Worm (Caenorhabditis elegans): ENCODE data around the gene T25B2.3.

T25B2.3 gene

DNA sequence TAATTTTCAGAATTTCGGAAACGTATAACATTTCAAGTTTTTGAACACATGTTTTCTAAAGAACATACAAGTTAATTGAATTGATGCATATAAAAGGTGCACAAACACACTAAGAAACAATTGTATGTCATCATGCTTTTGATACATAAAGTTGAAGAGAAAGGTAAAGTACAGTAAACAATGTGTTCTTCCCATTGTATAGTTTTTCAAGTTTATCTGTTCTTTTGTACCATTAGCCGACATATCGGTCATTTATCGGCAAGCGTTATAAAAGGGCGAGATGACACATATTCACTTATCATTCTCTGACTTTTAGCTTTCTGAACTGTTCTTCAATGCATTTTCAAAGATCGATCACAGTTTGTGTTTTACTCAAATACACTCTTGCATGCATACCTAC lies 14.0 kb downstream of the T25B2.3 start, which contains the start of gene T13C5.9:
TSS of gene T13C5.9 (plus strand) at position 301 of the 400 bp plus-strand sequence.
- TF ChIP-seq ceh-8 (GFP tag; optimal IDR thresholded peaks at IDR 0.05) (no peak), nhr-20 (tag; optimal IDR thresholded peaks at IDR 0.05) (no peak), ceh-90 (tag; optimal IDR thresholded peaks at IDR 0.05) (no peak), jun-1 (tag; optimal IDR thresholded peaks at IDR 0.05) (no peak), tlp-1 (tag; optimal IDR thresholded peaks at IDR 0.05) (no peak), lin-35 (GFP tag; optimal IDR thresholded peaks at IDR 0.05) (no peak), lir-3 (tag; optimal IDR thresholded peaks at IDR 0.05; ENCODE audit: poor library complexity) (no peak), ztf-11 (tag; optimal IDR thresholded peaks at IDR 0.05) (no peak), C16A3.4 (tag; optimal IDR thresholded peaks at IDR 0.05) (no peak), aly-2 (tag; optimal IDR thresholded peaks at IDR 0.05) (no peak), fkh-4 (tag; optimal IDR thresholded peaks at IDR 0.05; ENCODE audit: borderline replicate concordance) (no peak), C34B4.2 (tag; optimal IDR thresholded peaks at IDR 0.05) (no peak)

DNA sequence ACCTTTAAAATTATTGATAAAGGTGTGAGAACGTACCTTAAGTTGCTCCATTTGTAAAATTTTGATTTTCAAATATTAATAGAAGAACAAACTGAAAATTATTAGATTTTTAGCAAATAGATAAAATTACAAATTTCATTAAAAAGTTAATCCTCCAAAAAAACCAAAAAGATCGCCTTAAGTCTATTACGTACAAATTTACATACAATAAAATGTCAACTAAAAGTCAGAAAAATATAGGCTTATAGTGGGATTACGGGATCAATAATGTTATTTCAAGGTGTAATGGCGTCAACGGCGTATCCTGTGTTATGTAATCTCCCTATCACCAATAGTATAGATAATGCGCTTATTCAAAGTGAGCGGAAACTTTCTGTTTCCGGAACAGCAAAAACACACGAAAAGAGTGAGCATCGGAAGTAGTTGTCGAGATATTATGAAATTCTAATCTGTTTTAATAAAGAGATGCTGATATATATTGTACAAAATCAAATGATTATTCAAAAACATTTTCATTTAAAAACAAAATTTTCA lies 18.3 kb downstream of the T25B2.3 start, which contains the start of gene ceh-54:
TSS of gene ceh-54 (minus strand) at position 51 of the 534 bp plus-strand sequence.
- TF ChIP-seq ceh-63 (GFP tag; optimal IDR thresholded peaks at IDR 0.05) (no peak), egl-13 (tag; optimal IDR thresholded peaks at IDR 0.05) (peak; percentile 65), snu-23 (GFP tag; optimal IDR thresholded peaks at IDR 0.05) (no peak), nhr-47 (tag; optimal IDR thresholded peaks at IDR 0.05) (peak; percentile 8), nhr-85 (tag) (no peak), dsc-1 (tag; optimal IDR thresholded peaks at IDR 0.05) (peak; percentile 75), tlp-1 (tag; optimal IDR thresholded peaks at IDR 0.05) (no peak)

DNA sequence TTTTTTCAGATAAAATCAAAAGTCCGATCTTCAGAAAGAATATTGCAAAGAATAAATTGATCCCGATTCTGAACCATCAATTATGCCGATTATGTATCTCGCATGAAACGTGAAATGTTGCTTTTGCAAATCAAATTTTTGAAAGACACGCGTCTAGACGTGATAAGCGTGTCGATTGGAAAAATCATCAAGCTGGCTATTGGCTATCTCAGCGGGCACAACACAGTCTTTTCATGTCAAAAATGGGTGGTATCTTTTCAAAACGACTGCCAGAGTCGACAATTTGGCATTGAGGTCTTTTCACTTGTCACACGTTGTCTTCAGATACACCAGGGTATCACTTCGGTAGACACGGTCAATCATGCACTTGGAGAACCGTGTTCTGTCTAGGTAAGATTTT lies 20.7 kb downstream of the T25B2.3 start, which contains the start of gene daf-9:
TSS of gene daf-9 (plus strand) at position 301 of the 400 bp plus-strand sequence.
- TF ChIP-seq skn-1 (tag; optimal IDR thresholded peaks at IDR 0.05) (no peak), tlp-1 (tag; optimal IDR thresholded peaks at IDR 0.05) (no peak), fkh-8 (tag; optimal IDR thresholded peaks at IDR 0.05) (no peak), ama-1 (optimal IDR thresholded peaks at IDR 0.05) (no peak), ceh-90 (tag; optimal IDR thresholded peaks at IDR 0.05) (no peak), ceh-63 (GFP tag; optimal IDR thresholded peaks at IDR 0.05) (no peak), efl-3 (GFP tag; optimal IDR thresholded peaks at IDR 0.05) (no peak), fkh-4 (tag; optimal IDR thresholded peaks at IDR 0.05; ENCODE audit: borderline replicate concordance) (no peak), nhr-47 (tag; optimal IDR thresholded peaks at IDR 0.05) (no peak), nhr-85 (tag) (no peak), pag-3 (tag; optimal IDR thresholded peaks at IDR 0.05; ENCODE audit: borderline replicate concordance, insufficient read depth) (no peak), egl-13 (tag; optimal IDR thresholded peaks at IDR 0.05) (no peak), blmp-1 (tag; optimal IDR thresholded peaks at IDR 0.05) (no peak), lin-15B (tag; optimal IDR thresholded peaks at IDR 0.05) (no peak), Y116A8C.19 (tag; optimal IDR thresholded peaks at IDR 0.05; ENCODE audit: borderline replicate concordance) (no peak), unc-30 (tag; optimal IDR thresholded peaks at IDR 0.05) (no peak), snpc-4 (tag; optimal IDR thresholded peaks at IDR 0.05) (no peak), C04F5.9 (tag; optimal IDR thresholded peaks at IDR 0.05) (no peak), ceh-8 (GFP tag; optimal IDR thresholded peaks at IDR 0.05) (no peak)

DNA sequence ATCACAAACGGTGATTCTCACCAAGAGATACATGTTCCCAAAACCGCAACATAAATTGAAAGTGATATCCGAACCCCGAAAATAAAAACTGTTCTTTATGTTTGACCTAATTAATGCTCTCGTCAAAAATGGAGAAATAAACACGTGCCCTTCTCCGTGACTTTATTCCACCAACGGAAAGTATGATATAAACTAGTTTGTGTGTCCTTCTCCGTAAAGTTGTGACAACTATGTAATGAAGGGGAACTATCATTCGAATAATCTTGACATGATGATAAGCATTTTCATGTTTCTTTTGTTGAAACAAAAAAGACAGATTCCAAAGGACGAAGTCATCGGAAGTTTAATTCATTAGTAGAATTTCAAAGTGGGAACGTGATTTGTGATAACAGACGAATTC lies 25.6 kb downstream of the T25B2.3 start:
- TF ChIP-seq F16B12.6 (tag; optimal IDR thresholded peaks at IDR 0.05) (no peak), blmp-1 (tag; optimal IDR thresholded peaks at IDR 0.05) (peak; percentile 83), nhr-19 (GFP tag; conservative IDR thresholded peaks at IDR 0.05) (peak; percentile 26), egl-13 (tag; optimal IDR thresholded peaks at IDR 0.05) (no peak), unc-62 (GFP tag; optimal IDR thresholded peaks at IDR 0.05) (no peak), nhr-20 (tag; optimal IDR thresholded peaks at IDR 0.05) (peak; percentile 45), fos-1 (tag; optimal IDR thresholded peaks at IDR 0.05) (no peak), mdl-1 (tag; optimal IDR thresholded peaks at IDR 0.05) (no peak), unc-30 (tag; optimal IDR thresholded peaks at IDR 0.05) (no peak), sup-37 (GFP tag; optimal IDR thresholded peaks at IDR 0.05) (no peak), swsn-7 (tag; optimal IDR thresholded peaks at IDR 0.05) (no peak), egl-27 (tag; optimal IDR thresholded peaks at IDR 0.05) (no peak), nhr-71 (tag; optimal IDR thresholded peaks at IDR 0.05) (peak; percentile 71), aha-1 (tag; optimal IDR thresholded peaks at IDR 0.05) (no peak), ces-1 (GFP tag; optimal IDR thresholded peaks at IDR 0.05) (no peak), skn-1 (tag; optimal IDR thresholded peaks at IDR 0.05) (no peak), mab-9 (GFP tag; IDR thresholded peaks at IDR 0.05) (no peak), tbx-2 (tag; optimal IDR thresholded peaks at IDR 0.05) (peak; percentile 17), hlh-17 (GFP tag; optimal IDR thresholded peaks at IDR 0.05; ENCODE audit: borderline replicate concordance) (no peak), nhr-76 (tag; optimal IDR thresholded peaks at IDR 0.05) (no peak), nhr-28 (tag; optimal IDR thresholded peaks at IDR 0.05) (no peak), vab-15 (tag; optimal IDR thresholded peaks at IDR 0.05) (no peak), isw-1 (GFP tag; IDR thresholded peaks at IDR 0.05) (no peak)
